Fruit fly (Drosophila melanogaster) whole organism, embryonic: ENCODE measurements around the gene CG9992.
A peak's percentile ranks its signal among the peaks of the same experiment; 100 is the strongest.

Experiments
- Aef1 ChIP-seq: fragments of 200-800 bp; sonication (Bioruptor generic); IDR thresholded peaks from 3 replicates; pipeline ENCODE4 v1.3.6; 2022; ENCODE audit warnings: missing biosample characterization, missing genetic modification characterization
- Antp ChIP-seq: fragments of 200-800 bp; sonication (Bioruptor generic); optimal IDR thresholded peaks from 3 replicates; lab custom pipeline; 2016; ENCODE audit warnings: missing biosample characterization, missing genetic modification characterization
- CG11504 ChIP-seq: fragments of 200-800 bp; sonication (Bioruptor generic); optimal IDR thresholded peaks from 3 replicates; lab custom pipeline; 2019; ENCODE audit warnings: missing biosample characterization, mild to moderate bottlenecking, missing genetic modification characterization, moderate library complexity
- CG12104 ChIP-seq: fragments of 200-800 bp; sonication (Bioruptor generic); optimal IDR thresholded peaks from 3 replicates; lab custom pipeline; 2016; ENCODE audit warnings: missing biosample characterization, missing genetic modification characterization
- CG12219 ChIP-seq: fragments of 200-800 bp; sonication (Bioruptor generic); optimal IDR thresholded peaks from 3 replicates; lab custom pipeline; 2018; ENCODE audit warnings: missing biosample characterization, mild to moderate bottlenecking, missing genetic modification characterization
- CG12391 ChIP-seq: fragments of 200-800 bp; sonication (Bioruptor generic); optimal IDR thresholded peaks from 3 replicates; lab custom pipeline; 2018; ENCODE audit warnings: missing biosample characterization, mild to moderate bottlenecking, missing genetic modification characterization, moderate library complexity
- CG13287 ChIP-seq: fragments of 200-800 bp; sonication (Bioruptor generic); IDR thresholded peaks from 2 replicates; pipeline ENCODE4 v1.3.6; 2022; ENCODE audit warnings: missing biosample characterization, missing genetic modification characterization; ENCODE audit not compliant: partially characterized antibody
- CG14050 ChIP-seq: fragments of 200-800 bp; sonication (Bioruptor generic); IDR thresholded peaks from 3 replicates; pipeline ENCODE4 v1.3.6; 2022; ENCODE audit warnings: missing biosample characterization, missing genetic modification characterization
- CG14667 ChIP-seq: fragments of 200-800 bp; sonication (Bioruptor generic); IDR thresholded peaks from 2 replicates; pipeline ENCODE4 v1.3.6; 2022; ENCODE audit warnings: missing biosample characterization, missing genetic modification characterization
- CG14710 ChIP-seq: fragments of 200-800 bp; sonication (Bioruptor generic); optimal IDR thresholded peaks from 3 replicates; lab custom pipeline; 2019; ENCODE audit warnings: missing biosample characterization, mild to moderate bottlenecking, missing genetic modification characterization, moderate library complexity
- CG15601 ChIP-seq: fragments of 200-800 bp; sonication (Bioruptor generic); optimal IDR thresholded peaks from 3 replicates; lab custom pipeline; 2019; ENCODE audit warnings: missing biosample characterization, mild to moderate bottlenecking, missing genetic modification characterization, moderate library complexity
- CG1602 ChIP-seq: fragments of 200-800 bp; sonication (Bioruptor generic); optimal IDR thresholded peaks from 3 replicates; lab custom pipeline; 2016; ENCODE audit warnings: missing biosample characterization, missing genetic modification characterization
- CG1603 ChIP-seq: fragments of 200-800 bp; sonication (Bioruptor generic); optimal IDR thresholded peaks from 2 replicates; lab custom pipeline; 2019; ENCODE audit warnings: missing biosample characterization, mild to moderate bottlenecking, missing genetic modification characterization, moderate library complexity
- CG16813 ChIP-seq: fragments of 200-800 bp; sonication (Bioruptor generic); IDR thresholded peaks from 3 replicates; pipeline ENCODE4 v1.3.6; 2022; ENCODE audit warnings: missing biosample characterization, missing genetic modification characterization; ENCODE audit not compliant: partially characterized antibody
- CG18011 ChIP-seq: fragments of 200-800 bp; sonication (Bioruptor generic); optimal IDR thresholded peaks from 2 replicates; lab custom pipeline; 2017; ENCODE audit warnings: missing biosample characterization, missing genetic modification characterization, mild to moderate bottlenecking, moderate library complexity, missing genotype
- CG30020 ChIP-seq: fragments of 200-800 bp; optimal IDR thresholded peaks from 2 replicates; lab custom pipeline; 2019; ENCODE audit warnings: missing biosample characterization, mild to moderate bottlenecking, missing genetic modification characterization, moderate library complexity
- CG30403 ChIP-seq: fragments of 200-800 bp; sonication (Bioruptor generic); optimal IDR thresholded peaks from 3 replicates; lab custom pipeline; 2016; ENCODE audit warnings: missing biosample characterization, missing genetic modification characterization
- CG30431 ChIP-seq: fragments of 200-800 bp; sonication (Bioruptor generic); optimal IDR thresholded peaks from 2 replicates; lab custom pipeline; 2017; ENCODE audit warnings: missing biosample characterization, missing genetic modification characterization
- CG3995 ChIP-seq: fragments of 200-800 bp; sonication (Bioruptor generic); optimal IDR thresholded peaks from 3 replicates; lab custom pipeline; 2016; ENCODE audit warnings: missing biosample characterization, missing genetic modification characterization
- CG7987 ChIP-seq: fragments of 200-800 bp; sonication (Bioruptor generic); optimal IDR thresholded peaks from 2 replicates; lab custom pipeline; 2018; ENCODE audit warnings: missing biosample characterization, mild to moderate bottlenecking, missing genetic modification characterization, moderate library complexity
- CG9215 ChIP-seq: fragments of 200-800 bp; sonication (Bioruptor generic); IDR thresholded peaks from 2 replicates; pipeline ENCODE4 v1.3.6; 2022; ENCODE audit warnings: missing biosample characterization, missing genetic modification characterization
- CG9727 ChIP-seq: fragments of 200-800 bp; sonication (Bioruptor generic); optimal IDR thresholded peaks from 3 replicates; lab custom pipeline; 2017; ENCODE audit warnings: missing biosample characterization, mild to moderate bottlenecking, missing genetic modification characterization
- Dip2 ChIP-seq: fragments of 200-800 bp; sonication (Bioruptor generic); IDR thresholded peaks from 2 replicates; pipeline ENCODE4 v1.3.6; 2022; ENCODE audit warnings: missing biosample characterization, missing genetic modification characterization
- Drgx ChIP-seq: fragments of 200-800 bp; sonication (Bioruptor generic); IDR thresholded peaks from 2 replicates; pipeline ENCODE4 v1.3.6; 2022; ENCODE audit warnings: missing biosample characterization, missing genetic modification characterization
- H2.0 ChIP-seq: fragments of 200-800 bp; sonication (Bioruptor generic); IDR thresholded peaks from 2 replicates; pipeline ENCODE4 v1.3.6; 2022; ENCODE audit warnings: missing biosample characterization, missing genetic modification characterization
- Hmx ChIP-seq: fragments of 200-800 bp; sonication (Bioruptor generic); optimal IDR thresholded peaks from 2 replicates; lab custom pipeline; 2016; ENCODE audit warnings: missing biosample characterization, missing genetic modification characterization
- Ravus ChIP-seq: fragments of 200-800 bp; sonication (Bioruptor generic); IDR thresholded peaks from 2 replicates; pipeline ENCODE4 v1.3.6; 2022; ENCODE audit warnings: missing biosample characterization, missing genetic modification characterization
- Side ChIP-seq: fragments of 200-800 bp; sonication (Bioruptor generic); optimal IDR thresholded peaks from 2 replicates; lab custom pipeline; 2016; ENCODE audit warnings: missing biosample characterization, missing genetic modification characterization
- Six4 ChIP-seq: fragments of 200-800 bp; sonication (Bioruptor generic); optimal IDR thresholded peaks from 2 replicates; lab custom pipeline; 2016; ENCODE audit warnings: missing biosample characterization, missing genetic modification characterization
- Spps ChIP-seq: fragments of 200-800 bp; sonication (Bioruptor generic); optimal IDR thresholded peaks from 2 replicates; lab custom pipeline; 2018; ENCODE audit warnings: missing biosample characterization, mild to moderate bottlenecking, missing genetic modification characterization
- abd-A ChIP-seq: fragments of 200-800 bp; sonication (Bioruptor generic); optimal IDR thresholded peaks from 3 replicates; lab custom pipeline; 2019; ENCODE audit warnings: missing biosample characterization, mild to moderate bottlenecking, missing genetic modification characterization, moderate library complexity
- chn ChIP-seq: fragments of 200-800 bp; sonication (Bioruptor generic); optimal IDR thresholded peaks from 2 replicates; lab custom pipeline; 2016; ENCODE audit warnings: missing biosample characterization, missing genetic modification characterization
- ci ChIP-seq: fragments of 200-800 bp; sonication (Bioruptor generic); IDR thresholded peaks from 3 replicates; pipeline ENCODE4 v1.3.6; 2022; ENCODE audit warnings: missing biosample characterization, missing genetic modification characterization
- croc ChIP-seq: fragments of 200-800 bp; sonication (Bioruptor generic); conservative IDR thresholded peaks from 3 replicates; pipeline ENCODE4 v1.3.6; 2022; ENCODE audit warnings: missing biosample characterization, missing genetic modification characterization
- dmrt99B ChIP-seq: fragments of 200-800 bp; sonication (Bioruptor generic); optimal IDR thresholded peaks from 2 replicates; lab custom pipeline; 2018; ENCODE audit warnings: missing biosample characterization, mild to moderate bottlenecking, missing genetic modification characterization, moderate library complexity
- ems ChIP-seq: fragments of 200-800 bp; sonication (Bioruptor generic); optimal IDR thresholded peaks from 3 replicates; lab custom pipeline; 2016; ENCODE audit warnings: missing biosample characterization, missing genetic modification characterization
- gcm2 ChIP-seq: fragments of 200-800 bp; sonication (Bioruptor generic); optimal IDR thresholded peaks from 2 replicates; lab custom pipeline; 2016; ENCODE audit warnings: missing biosample characterization, missing genetic modification characterization
- h ChIP-seq: fragments of >200 bp; optimal IDR thresholded peaks from 2 replicates; lab custom pipeline; 2017
- lilli ChIP-seq: fragments of 200-800 bp; sonication (Bioruptor generic); optimal IDR thresholded peaks from 3 replicates; lab custom pipeline; 2016; ENCODE audit warnings: missing biosample characterization, missing genetic modification characterization
- nerfin-1 ChIP-seq: fragments of 200-800 bp; sonication (Bioruptor generic); optimal IDR thresholded peaks from 3 replicates; lab custom pipeline; 2019; ENCODE audit warnings: missing biosample characterization, mild to moderate bottlenecking, missing genetic modification characterization, moderate library complexity
- otp ChIP-seq: fragments of 200-800 bp; sonication (Bioruptor generic); IDR thresholded peaks from 3 replicates; pipeline ENCODE4, ENCODE4 v1.3.6; 2022; ENCODE audit warnings: missing biosample characterization, missing genetic modification characterization
- scrt ChIP-seq: fragments of 200-800 bp; sonication (Bioruptor generic); optimal IDR thresholded peaks from 2 replicates; lab custom pipeline; 2018; ENCODE audit warnings: missing biosample characterization, mild to moderate bottlenecking, missing genetic modification characterization, moderate library complexity
- slou ChIP-seq: fragments of 200-800 bp; sonication (Bioruptor generic); optimal IDR thresholded peaks from 3 replicates; lab custom pipeline; 2016; ENCODE audit warnings: missing biosample characterization, missing genetic modification characterization
- tna ChIP-seq: fragments of 200-800 bp; sonication (Bioruptor generic); IDR thresholded peaks from 2 replicates; pipeline ENCODE4 v1.3.6; 2022; ENCODE audit warnings: missing biosample characterization, missing genetic modification characterization; ENCODE audit not compliant: partially characterized antibody
- vfl ChIP-seq: fragments of 200-800 bp; sonication (Bioruptor generic); optimal IDR thresholded peaks from 2 replicates; lab custom pipeline; 2016; ENCODE audit warnings: missing biosample characterization, missing genetic modification characterization
- z ChIP-seq: fragments of 200-800 bp; sonication (Bioruptor generic); IDR thresholded peaks from 3 replicates; pipeline ENCODE4 v1.3.6; 2022; ENCODE audit warnings: missing biosample characterization, missing genetic modification characterization

The CG9992 gene

DNA sequence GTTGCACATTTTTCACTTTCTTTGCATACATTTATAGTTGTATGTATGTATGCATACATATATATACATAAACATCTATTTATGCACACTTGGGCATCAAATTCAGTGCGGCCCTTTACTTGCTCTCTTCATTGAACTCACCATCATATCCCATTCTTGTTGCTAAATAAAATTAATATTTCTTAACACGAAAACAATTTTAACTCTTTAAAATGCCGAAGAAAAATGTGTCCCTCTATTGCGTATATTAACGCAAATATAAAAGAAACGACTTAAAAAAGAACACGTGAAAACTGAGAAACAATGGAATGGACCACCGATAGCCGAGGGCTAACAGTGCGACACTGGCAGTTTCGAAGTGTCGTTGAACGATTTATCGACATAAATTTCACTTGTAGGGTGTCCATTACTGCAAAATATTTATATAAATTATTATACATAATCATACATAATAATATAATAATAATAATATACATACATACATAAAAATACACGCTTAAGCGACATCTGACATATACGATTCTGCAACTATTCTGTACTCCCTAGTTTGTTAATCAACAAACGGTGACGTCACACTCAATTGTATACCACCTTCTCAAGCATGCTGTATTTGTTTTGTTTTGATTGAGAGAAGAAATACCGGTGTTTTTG is 25.9 kb downstream of the CG9992 start, which contains the start of the genes U2af50 and PIG-Q (continued):
- no peak for TF ChIP-seq z (GFP tag; lab: Robert Waterston, UW)
- TF ChIP-seq gcm2 (GFP tag; lab: Kevin White, UChicago) = peak; percentile 40
- TF ChIP-seq nerfin-1 (tag; lab: Kevin White, UChicago) = peak; percentile 90
- no peak; the same call in 1 of the 3 replicates for TF ChIP-seq CG14050
- peak; percentile 90 for TF ChIP-seq CG15601 (tag; lab: Kevin White, UChicago)
- no peak for TF ChIP-seq Hmx (GFP tag; lab: Kevin White, UChicago)
- peak; percentile 71 for TF ChIP-seq slou (GFP tag; lab: Kevin White, UChicago)
- TF ChIP-seq CG30020 (tag; lab: Kevin White, UChicago) = peak; percentile 98
- TF ChIP-seq scrt (GFP tag; lab: Kevin White, UChicago) = peak; percentile 84
- peak; percentile 73 for TF ChIP-seq CG12104 (GFP tag; lab: Kevin White, UChicago)
- TF ChIP-seq tna (GFP tag; lab: Robert Waterston, UW) = no peak
- no peak; the same call in 1 of the 2 replicates for TF ChIP-seq CG9215 (GFP tag; lab: Robert Waterston, UW)
- TF ChIP-seq otp (GFP tag; lab: Robert Waterston, UW) = no peak; the same call in 2 of the 3 replicates
- no peak for TF ChIP-seq CG30431 (GFP tag; lab: Kevin White, UChicago)
- TF ChIP-seq Spps = peak; percentile 87
- TF ChIP-seq CG14710 = peak; percentile 97
- TF ChIP-seq abd-A (tag; lab: Kevin White, UChicago) = no peak
- peak; percentile 16 for TF ChIP-seq vfl (GFP tag; lab: Kevin White, UChicago)
- peak; percentile 56 for TF ChIP-seq chn
- peak; percentile 83 for TF ChIP-seq lilli (GFP tag; lab: Kevin White, UChicago)
- TF ChIP-seq Drgx (GFP tag; lab: Robert Waterston, UW) = peak; percentile 87
- TF ChIP-seq CG1603 (tag; lab: Kevin White, UChicago) = peak; percentile 82
- TF ChIP-seq CG16813 (GFP tag; lab: Robert Waterston, UW) = peak; percentile 59
- peak; percentile 93 for TF ChIP-seq CG9727 (GFP tag; lab: Kevin White, UChicago)
- no peak for TF ChIP-seq h
- peak; percentile 93 for TF ChIP-seq CG11504
- peak; percentile 90 for TF ChIP-seq croc (GFP tag; lab: Robert Waterston, UW)
- peak; percentile 84 for TF ChIP-seq CG7987 (GFP tag; lab: Kevin White, UChicago)
- peak; percentile 46 for TF ChIP-seq ems (GFP tag; lab: Kevin White, UChicago)
- peak; percentile 90; the same call in 2 of the 3 replicates for TF ChIP-seq Aef1 (GFP tag; lab: Robert Waterston, UW)
- peak; percentile 92 for TF ChIP-seq CG14667 (GFP tag; lab: Robert Waterston, UW)
- peak; percentile 93 for TF ChIP-seq dmrt99B (tag; lab: Kevin White, UChicago)
- no peak for TF ChIP-seq Dip2
- peak; percentile 89 for TF ChIP-seq Six4 (GFP tag; lab: Kevin White, UChicago)
- peak; percentile 70 for TF ChIP-seq Ravus (GFP tag; lab: Robert Waterston, UW)
- TF ChIP-seq Antp (GFP tag; lab: Kevin White, UChicago) = peak; percentile 72
- TF ChIP-seq Side = peak; percentile 23
- TF ChIP-seq CG12391 (tag; lab: Kevin White, UChicago) = peak; percentile 96
- peak; percentile 14 for TF ChIP-seq CG3995
- TF ChIP-seq CG18011 (GFP tag; lab: Kevin White, UChicago) = peak; percentile 62
- peak; percentile 90 for TF ChIP-seq H2.0 (GFP tag; lab: Robert Waterston, UW)
- TF ChIP-seq ci (GFP tag; lab: Robert Waterston, UW) = no peak; the same call in none of the 3 replicates
- TF ChIP-seq CG1602 (GFP tag; lab: Kevin White, UChicago) = peak; percentile 90
- peak; percentile 87 for TF ChIP-seq CG30403 (GFP tag; lab: Kevin White, UChicago)
- TF ChIP-seq CG13287 = peak; percentile 53
- TF ChIP-seq CG12219 (GFP tag; lab: Kevin White, UChicago) = peak; percentile 78
